Worm (Caenorhabditis elegans): Measurements from ENCODE around the gene pmt-2.

The pmt-2 gene

DNA sequence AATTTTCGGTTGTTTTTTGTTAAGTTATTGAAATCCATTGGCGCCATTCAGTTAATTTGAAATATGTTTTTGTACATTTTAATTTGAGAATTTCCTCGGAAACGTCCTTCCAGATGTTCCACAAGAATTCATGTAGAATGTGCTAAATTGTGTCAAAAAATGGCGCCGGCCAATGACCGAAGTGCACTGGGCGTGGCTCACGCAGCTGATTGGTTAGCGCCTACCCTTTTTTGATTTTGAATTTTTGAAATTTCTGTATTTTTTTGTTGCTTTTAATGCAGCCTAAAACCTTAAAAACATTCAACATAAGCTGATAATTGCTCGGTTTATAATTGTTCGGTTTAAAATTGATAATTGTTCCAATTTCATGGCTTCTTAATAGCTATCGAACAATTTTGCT lies 48.4 kb downstream of the pmt-2 start:
- TF ChIP-seq nhr-6 (tag; optimal IDR thresholded peaks at IDR 0.05) (no peak), alr-1 (tag; optimal IDR thresholded peaks at IDR 0.05) (no peak), ceh-82 (tag; optimal IDR thresholded peaks at IDR 0.05) (no peak), sma-9 (GFP tag; optimal IDR thresholded peaks at IDR 0.05) (no peak), sma-9 (tag; optimal IDR thresholded peaks at IDR 0.05) (no peak), fos-1 (tag; optimal IDR thresholded peaks at IDR 0.05) (no peak), snpc-4 (tag; optimal IDR thresholded peaks at IDR 0.05) (no peak), F13H6.1 (tag; optimal IDR thresholded peaks at IDR 0.05) (no peak), nhr-10 (tag; optimal IDR thresholded peaks at IDR 0.05) (no peak), unc-62 (GFP tag; optimal IDR thresholded peaks at IDR 0.05) (no peak), aly-2 (tag; optimal IDR thresholded peaks at IDR 0.05) (no peak), peb-1 (tag; optimal IDR thresholded peaks at IDR 0.05) (no peak), zag-1 (tag; optimal IDR thresholded peaks at IDR 0.05) (no peak), ama-1 (optimal IDR thresholded peaks at IDR 0.05) (no peak)

DNA sequence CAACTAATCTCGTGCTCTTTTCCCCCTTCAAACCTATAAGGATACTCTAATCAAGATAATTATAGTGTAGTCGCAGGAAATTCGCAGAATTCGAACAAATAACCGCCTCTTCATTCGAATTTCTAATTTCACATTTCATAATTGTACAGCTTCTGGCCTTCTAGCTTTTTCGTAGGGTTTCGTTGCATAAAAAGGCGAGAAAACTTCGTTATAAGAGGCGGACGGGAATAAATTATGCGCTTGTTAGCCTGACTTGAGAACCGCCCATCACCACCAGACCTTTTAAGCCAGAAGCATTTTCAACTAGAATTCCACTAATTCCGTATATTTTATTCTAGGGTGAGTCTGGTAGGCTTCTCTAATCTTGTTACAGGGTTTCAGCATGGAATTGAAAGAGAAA lies 53.3 kb downstream of the pmt-2 start, which contains the start of gene K03B4.4:
Gene K03B4.4, plus strand, starts transcription at position 301 of the 400 bp plus-strand sequence.
- TF ChIP-seq Y55F3AM.14 (GFP tag; optimal IDR thresholded peaks at IDR 0.05), result no peak
- no peak for TF ChIP-seq ZK546.5 (tag; optimal IDR thresholded peaks at IDR 0.05)
- TF ChIP-seq peb-1 (tag; optimal IDR thresholded peaks at IDR 0.05), result no peak
- no peak for TF ChIP-seq ceh-82 (tag; optimal IDR thresholded peaks at IDR 0.05)
- TF ChIP-seq elt-1 (tag; optimal IDR thresholded peaks at IDR 0.05), result no peak
- no peak for TF ChIP-seq nhr-11 (tag; optimal IDR thresholded peaks at IDR 0.05)
- no peak for TF ChIP-seq sma-3 (GFP tag; optimal IDR thresholded peaks at IDR 0.05)
- TF ChIP-seq alr-1 (tag; optimal IDR thresholded peaks at IDR 0.05), result no peak
- no peak for TF ChIP-seq ztf-11 (tag; optimal IDR thresholded peaks at IDR 0.05)
- TF ChIP-seq skn-1 (tag; optimal IDR thresholded peaks at IDR 0.05), result no peak
- no peak for TF ChIP-seq gmeb-1 (tag; optimal IDR thresholded peaks at IDR 0.05)
- no peak for TF ChIP-seq nhr-10 (tag; optimal IDR thresholded peaks at IDR 0.05)
- TF ChIP-seq unc-55 (GFP tag; optimal IDR thresholded peaks at IDR 0.05), result no peak
- no peak for TF ChIP-seq nhr-6 (tag; optimal IDR thresholded peaks at IDR 0.05)

DNA sequence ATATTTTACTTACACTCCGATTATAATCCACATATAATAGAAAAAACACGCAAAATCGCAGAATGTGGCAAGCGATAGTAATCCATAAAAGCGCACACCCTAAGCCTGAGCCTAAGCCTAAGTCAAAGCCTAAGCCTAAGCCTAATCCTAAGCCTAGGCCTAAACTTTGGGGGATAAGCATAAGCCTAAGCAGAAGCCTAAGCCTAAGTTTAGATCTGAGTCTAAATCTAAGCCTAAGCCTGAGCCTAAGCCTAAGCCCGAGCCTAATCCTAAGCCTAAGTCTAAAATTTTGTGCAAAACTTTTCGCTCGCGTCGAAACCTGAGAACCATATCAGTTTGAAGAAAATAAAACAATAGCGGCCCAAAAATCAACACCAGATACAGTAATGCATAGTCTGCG lies 55.8 kb downstream of the pmt-2 start:
- no peak for TF ChIP-seq unc-62 (GFP tag; optimal IDR thresholded peaks at IDR 0.05)
- TF ChIP-seq ceh-16 (tag; optimal IDR thresholded peaks at IDR 0.05), result no peak
- TF ChIP-seq ceh-82 (tag; optimal IDR thresholded peaks at IDR 0.05), result no peak
- TF ChIP-seq lin-11 (tag; optimal IDR thresholded peaks at IDR 0.05), result no peak
- no peak for TF ChIP-seq elt-3 (tag; optimal IDR thresholded peaks at IDR 0.05)
- TF ChIP-seq nhr-6 (tag; optimal IDR thresholded peaks at IDR 0.05), result no peak
- no peak for TF ChIP-seq peb-1 (tag; optimal IDR thresholded peaks at IDR 0.05)
- no peak for TF ChIP-seq snpc-4 (tag; optimal IDR thresholded peaks at IDR 0.05)

All from whole organism, L2 larva.